Fruit fly (Drosophila melanogaster): Measurements from ENCODE around the gene CG43235.

- TF ChIP-seq Snoo (tag; optimal IDR thresholded peaks at IDR 0.05), result no peak
- TF ChIP-seq EcR (GFP tag; optimal IDR thresholded peaks at IDR 0.05), result no peak
- TF ChIP-seq CG32121 (GFP tag; IDR thresholded peaks at IDR 0.05), result no peak
- TF ChIP-seq CG17806 (tag; optimal IDR thresholded peaks at IDR 0.05), result no peak
- TF ChIP-seq Ets98B (GFP tag; IDR thresholded peaks at IDR 0.05), result no peak
- no peak for TF ChIP-seq CG12605 (GFP tag; IDR thresholded peaks at IDR 0.05)
- TF ChIP-seq CG13204 (GFP tag; optimal IDR thresholded peaks at IDR 0.05), result no peak
- no peak for TF ChIP-seq Pif1A (GFP tag; optimal IDR thresholded peaks at IDR 0.05)
- TF ChIP-seq CG15710 (tag; optimal IDR thresholded peaks at IDR 0.05), result no peak
- no peak for TF ChIP-seq CG10348 (GFP tag; IDR thresholded peaks at IDR 0.05)
- TF ChIP-seq CG34367 (tag; optimal IDR thresholded peaks at IDR 0.05), result no peak
- TF ChIP-seq fd96Ca (GFP tag; IDR thresholded peaks at IDR 0.05), result no peak
- TF ChIP-seq CG14655 (GFP tag; optimal IDR thresholded peaks at IDR 0.05), result no peak
Observed at dm6 chr2L:7665747-7666146, 27.1 kb upstream of the CG43235 start, which contains the start of gene Myo28B1.

Data from whole organism, pupa.